Fruit fly (Drosophila melanogaster) whole organism, embryonic: ENCODE data around the gene D.
A peak's percentile ranks its signal among the peaks of the same experiment; 100 is the strongest.

Experiments
- ATbp ChIP-seq: fragments of 200-800 bp; sonication (Bioruptor generic); optimal IDR thresholded peaks from 2 replicates; lab custom pipeline; 2017; ENCODE audit warnings: missing biosample characterization, mild to moderate bottlenecking, missing genetic modification characterization, missing genetic modification reagents
- Ada2b ChIP-seq: fragments of 200-800 bp; sonication (Bioruptor generic); IDR thresholded peaks from 2 replicates; pipeline ENCODE4 v1.3.6; 2022; ENCODE audit warnings: missing biosample characterization, missing genetic modification characterization
- C15 ChIP-seq: fragments of 200-800 bp; sonication (Bioruptor generic); IDR thresholded peaks from 3 replicates; pipeline ENCODE4 v1.3.6; 2022; ENCODE audit warnings: missing biosample characterization, missing genetic modification characterization
- CG10366 ChIP-seq: fragments of 200-800 bp; sonication (Bioruptor generic); IDR thresholded peaks from 2 replicates; pipeline ENCODE4 v1.3.6; 2022; ENCODE audit warnings: missing biosample characterization, missing genetic modification characterization
- CG10959 ChIP-seq: fragments of 200-800 bp; sonication (Bioruptor generic); IDR thresholded peaks from 2 replicates; pipeline ENCODE4 v1.3.6; 2022; ENCODE audit warnings: missing biosample characterization, missing genetic modification characterization
- CG11247 ChIP-seq: fragments of 200-800 bp; sonication (Bioruptor generic); IDR thresholded peaks from 2 replicates; pipeline ENCODE4 v1.3.6; 2022; ENCODE audit warnings: missing biosample characterization, missing genetic modification characterization
- CG11696 ChIP-seq: fragments of 200-800 bp; sonication (Bioruptor generic); IDR thresholded peaks from 2 replicates; pipeline ENCODE4 v1.3.6; 2022; ENCODE audit warnings: missing biosample characterization, missing genetic modification characterization
- CG13775 ChIP-seq: fragments of 200-800 bp; sonication (Bioruptor generic); optimal IDR thresholded peaks from 3 replicates; lab custom pipeline; 2017; ENCODE audit warnings: missing biosample characterization, mild to moderate bottlenecking, missing genetic modification characterization
- CG13894 ChIP-seq: fragments of 200-800 bp; sonication (Bioruptor generic); optimal IDR thresholded peaks from 3 replicates; lab custom pipeline; 2018; ENCODE audit warnings: missing biosample characterization, mild to moderate bottlenecking, missing genetic modification characterization, moderate library complexity
- CG14667 ChIP-seq: fragments of 200-800 bp; sonication (Bioruptor generic); IDR thresholded peaks from 2 replicates; pipeline ENCODE4 v1.3.6; 2022; ENCODE audit warnings: missing biosample characterization, missing genetic modification characterization
- CG15601 ChIP-seq: fragments of 200-800 bp; sonication (Bioruptor generic); optimal IDR thresholded peaks from 3 replicates; lab custom pipeline; 2019; ENCODE audit warnings: missing biosample characterization, mild to moderate bottlenecking, missing genetic modification characterization, moderate library complexity
- CG17385 ChIP-seq: fragments of 200-800 bp; sonication (Bioruptor generic); optimal IDR thresholded peaks from 3 replicates; lab custom pipeline; 2018; ENCODE audit warnings: missing biosample characterization, mild to moderate bottlenecking, missing genetic modification characterization
- CG1832 ChIP-seq: fragments of 200-800 bp; sonication (Bioruptor generic); optimal IDR thresholded peaks from 2 replicates; lab custom pipeline; 2017; ENCODE audit warnings: missing biosample characterization, mild to moderate bottlenecking, missing genetic modification characterization, inconsistent platforms
- CG18764 ChIP-seq: fragments of 200-800 bp; sonication (Bioruptor generic); optimal IDR thresholded peaks from 3 replicates; lab custom pipeline; 2016; ENCODE audit warnings: missing biosample characterization, missing genetic modification characterization
- CG2116 ChIP-seq: fragments of 200-800 bp; sonication (Bioruptor generic); optimal IDR thresholded peaks from 3 replicates; lab custom pipeline; 2018; ENCODE audit warnings: missing biosample characterization, mild to moderate bottlenecking, missing genetic modification characterization
- CG2120 ChIP-seq: fragments of 200-800 bp; sonication (Bioruptor generic); optimal IDR thresholded peaks from 3 replicates; lab custom pipeline; 2016; ENCODE audit warnings: missing biosample characterization, missing genetic modification characterization
- CG30403 ChIP-seq: fragments of 200-800 bp; sonication (Bioruptor generic); optimal IDR thresholded peaks from 3 replicates; lab custom pipeline; 2016; ENCODE audit warnings: missing biosample characterization, missing genetic modification characterization
- CG32532 ChIP-seq: fragments of 200-800 bp; sonication (Bioruptor generic); IDR thresholded peaks from 2 replicates; pipeline ENCODE4 v1.3.6; 2022; ENCODE audit warnings: missing biosample characterization, missing genetic modification characterization
- CG32767 ChIP-seq: fragments of 200-800 bp; sonication (Bioruptor generic); IDR thresholded peaks from 2 replicates; pipeline ENCODE4 v1.3.6; 2022; ENCODE audit warnings: missing biosample characterization, missing genetic modification characterization
- CG4617 ChIP-seq: fragments of 200-800 bp; sonication (Bioruptor generic); optimal IDR thresholded peaks from 3 replicates; lab custom pipeline; 2016; ENCODE audit warnings: missing biosample characterization, missing genetic modification characterization, borderline replicate concordance
- CG5953 ChIP-seq: fragments of 200-800 bp; sonication (Bioruptor generic); IDR thresholded peaks from 2 replicates; pipeline ENCODE4 v1.3.6; 2022; ENCODE audit warnings: missing biosample characterization, missing genetic modification characterization
- CG6683 ChIP-seq: fragments of 200-800 bp; sonication (Bioruptor generic); optimal IDR thresholded peaks from 2 replicates; lab custom pipeline; 2017; ENCODE audit warnings: missing biosample characterization, mild to moderate bottlenecking, missing genetic modification characterization, missing genetic modification reagents
- CG7987 ChIP-seq: fragments of 200-800 bp; sonication (Bioruptor generic); optimal IDR thresholded peaks from 2 replicates; lab custom pipeline; 2018; ENCODE audit warnings: missing biosample characterization, mild to moderate bottlenecking, missing genetic modification characterization, moderate library complexity
- CG8944 ChIP-seq: fragments of 200-800 bp; sonication (Bioruptor generic); optimal IDR thresholded peaks from 3 replicates; lab custom pipeline; 2016; ENCODE audit warnings: missing biosample characterization, missing genetic modification characterization
- Dad ChIP-seq: fragments of 200-800 bp; sonication (Bioruptor generic); optimal IDR thresholded peaks from 3 replicates; lab custom pipeline; 2016; ENCODE audit warnings: missing biosample characterization, missing genetic modification characterization
- Dp ChIP-seq: fragments of 200-800 bp; sonication (Bioruptor generic); optimal IDR thresholded peaks from 2 replicates; lab custom pipeline; 2018; ENCODE audit warnings: missing biosample characterization, mild to moderate bottlenecking, missing genetic modification characterization, moderate library complexity
- Dref ChIP-seq: fragments of 200-800 bp; sonication (Bioruptor generic); IDR thresholded peaks from 2 replicates; pipeline ENCODE4 v1.3.6; 2022; ENCODE audit warnings: missing biosample characterization, missing genetic modification characterization
- ERR ChIP-seq: fragments of 200-800 bp; sonication (Bioruptor generic); optimal IDR thresholded peaks from 2 replicates; lab custom pipeline; 2016; ENCODE audit warnings: missing biosample characterization, missing genetic modification characterization
- H15 ChIP-seq: fragments of 200-800 bp; sonication (Bioruptor generic); IDR thresholded peaks from 3 replicates; pipeline ENCODE4 v1.3.6; 2022; ENCODE audit warnings: missing biosample characterization, missing genetic modification characterization
- Hr39 ChIP-seq: fragments of >200 bp; optimal IDR thresholded peaks from 2 replicates; lab custom pipeline; 2017
- Opbp ChIP-seq: fragments of 200-800 bp; sonication (Bioruptor generic); IDR thresholded peaks from 3 replicates; pipeline ENCODE4 v1.3.6; 2022; ENCODE audit warnings: missing biosample characterization, missing genetic modification characterization; ENCODE audit not compliant: partially characterized antibody
- Vsx1 ChIP-seq: fragments of 200-800 bp; sonication (Bioruptor generic); optimal IDR thresholded peaks from 2 replicates; lab custom pipeline; 2017; ENCODE audit warnings: missing biosample characterization, mild to moderate bottlenecking, missing genetic modification characterization, missing genetic modification reagents
- Xbp1 ChIP-seq: fragments of 200-800 bp; sonication (Bioruptor generic); optimal IDR thresholded peaks from 3 replicates; lab custom pipeline; 2016; ENCODE audit warnings: missing biosample characterization, mild to moderate bottlenecking, missing genetic modification characterization
- ato ChIP-seq: fragments of 200-800 bp; sonication (Bioruptor generic); IDR thresholded peaks from 2 replicates; pipeline ENCODE4 v1.3.6; 2022; ENCODE audit warnings: missing biosample characterization, missing genetic modification characterization; ENCODE audit not compliant: partially characterized antibody
- btn ChIP-seq: fragments of 200-800 bp; sonication (Bioruptor generic); optimal IDR thresholded peaks from 2 replicates; lab custom pipeline; 2016; ENCODE audit warnings: missing biosample characterization, missing genetic modification characterization
- cato ChIP-seq: fragments of 200-800 bp; sonication (Bioruptor generic); optimal IDR thresholded peaks from 2 replicates; lab custom pipeline; 2016; ENCODE audit warnings: missing biosample characterization, missing genetic modification characterization, borderline replicate concordance
- chinmo ChIP-seq: fragments of 200-800 bp; sonication (Bioruptor generic); IDR thresholded peaks from 4 replicates; pipeline ENCODE4 v1.3.6; 2022; ENCODE audit warnings: missing biosample characterization, missing genetic modification characterization; ENCODE audit not compliant: partially characterized antibody
- ems ChIP-seq: fragments of 200-800 bp; sonication (Bioruptor generic); optimal IDR thresholded peaks from 3 replicates; lab custom pipeline; 2016; ENCODE audit warnings: missing biosample characterization, missing genetic modification characterization
- fru ChIP-seq: fragments of >200 bp; optimal IDR thresholded peaks from 2 replicates; lab custom pipeline; 2017
- hbn ChIP-seq: fragments of 200-800 bp; sonication (Bioruptor generic); IDR thresholded peaks from 2 replicates; pipeline ENCODE4 v1.3.6; 2022; ENCODE audit warnings: missing biosample characterization, missing genetic modification characterization; ENCODE audit not compliant: partially characterized antibody
- kah ChIP-seq: fragments of 200-800 bp; sonication (Bioruptor generic); optimal IDR thresholded peaks from 2 replicates; lab custom pipeline; 2018; ENCODE audit warnings: missing biosample characterization, mild to moderate bottlenecking, missing genetic modification characterization
- kni ChIP-seq: fragments of 200-800 bp; sonication (Bioruptor generic); optimal IDR thresholded peaks from 3 replicates; lab custom pipeline; 2017; ENCODE audit warnings: mild to moderate bottlenecking, missing biosample characterization, missing genetic modification reagents, missing genetic modification characterization
- lilli ChIP-seq: fragments of 200-800 bp; sonication (Bioruptor generic); optimal IDR thresholded peaks from 3 replicates; lab custom pipeline; 2016; ENCODE audit warnings: missing biosample characterization, missing genetic modification characterization
- nom ChIP-seq: fragments of 200-800 bp; sonication (Bioruptor generic); optimal IDR thresholded peaks from 2 replicates; lab custom pipeline; 2017; ENCODE audit warnings: missing biosample characterization, missing genetic modification characterization, mild to moderate bottlenecking, moderate library complexity, missing genetic modification reagents
- org-1 ChIP-seq: fragments of 200-800 bp; sonication (Bioruptor generic); optimal IDR thresholded peaks from 2 replicates; lab custom pipeline; 2017; ENCODE audit warnings: missing biosample characterization, missing genetic modification characterization
- scrt ChIP-seq: fragments of 200-800 bp; sonication (Bioruptor generic); optimal IDR thresholded peaks from 2 replicates; lab custom pipeline; 2018; ENCODE audit warnings: missing biosample characterization, mild to moderate bottlenecking, missing genetic modification characterization, moderate library complexity
- sisA ChIP-seq: fragments of 200-800 bp; sonication (Bioruptor generic); IDR thresholded peaks from 2 replicates; pipeline ENCODE4 v1.3.6; 2022; ENCODE audit warnings: missing biosample characterization, missing genetic modification characterization
- ssp ChIP-seq: fragments of 200-800 bp; sonication (Bioruptor generic); IDR thresholded peaks from 2 replicates; pipeline ENCODE4 v1.3.6; 2022; ENCODE audit warnings: missing biosample characterization, missing genetic modification characterization
- tll ChIP-seq, 2 experiments: fragments of 200-800 bp in 1 of 2; fragments of >200 bp in 1 of 2; sonication (Bioruptor generic) in 1 of 2; optimal IDR thresholded peaks; 2 replicates each; lab custom pipeline; 2017 to 2019; ENCODE audit warnings: missing biosample characterization in 2 of 2, missing genetic modification characterization in 2 of 2, mild to moderate bottlenecking in 1 of 2, moderate library complexity in 1 of 2
- tna ChIP-seq: fragments of 200-800 bp; sonication (Bioruptor generic); IDR thresholded peaks from 2 replicates; pipeline ENCODE4 v1.3.6; 2022; ENCODE audit warnings: missing biosample characterization, missing genetic modification characterization; ENCODE audit not compliant: partially characterized antibody
- zen2 ChIP-seq: fragments of 200-800 bp; sonication (Bioruptor generic); IDR thresholded peaks from 3 replicates; pipeline ENCODE4 v1.3.6; 2022; ENCODE audit warnings: missing biosample characterization, missing genetic modification characterization; ENCODE audit not compliant: partially characterized antibody

Gene D

dm6 chr3L:14193962-14194503 lies 15.6 kb upstream of the D start (continued):
- TF ChIP-seq ERR (GFP tag; lab: Kevin White, UChicago), result no peak
- TF ChIP-seq org-1 (GFP tag; lab: Kevin White, UChicago), result peak; percentile 2
- TF ChIP-seq H15 (GFP tag; lab: Robert Waterston, UW), result no peak
- no peak for TF ChIP-seq CG2116 (GFP tag; lab: Kevin White, UChicago)
- no peak for TF ChIP-seq Dad (GFP tag; lab: Kevin White, UChicago)
- no peak for TF ChIP-seq CG14667 (GFP tag; lab: Robert Waterston, UW)
- TF ChIP-seq CG11696 (GFP tag; lab: Robert Waterston, UW), result no peak
- TF ChIP-seq ATbp, result peak; percentile 75
- TF ChIP-seq CG7987 (GFP tag; lab: Kevin White, UChicago), result no peak
- no peak for TF ChIP-seq zen2 (GFP tag; lab: Robert Waterston, UW)
- TF ChIP-seq chinmo (GFP tag; lab: Robert Waterston, UW), result no peak
- TF ChIP-seq ato, result no peak
- TF ChIP-seq CG18764 (GFP tag; lab: Kevin White, UChicago), result no peak
- TF ChIP-seq CG15601 (tag; lab: Kevin White, UChicago), result peak; percentile 42
- 0 out of 2 replicates have a peak, but pooled peaks have one; percentile 20 for TF ChIP-seq CG32767 (GFP tag; lab: Robert Waterston, UW)
- TF ChIP-seq btn, result no peak
- no peak for TF ChIP-seq Hr39 (lab: Kevin White, UChicago)
- TF ChIP-seq CG5953 (GFP tag; lab: Robert Waterston, UW), result no peak
- no peak for TF ChIP-seq CG13775 (GFP tag; lab: Kevin White, UChicago)
- no peak for TF ChIP-seq kah (GFP tag; lab: Kevin White, UChicago)
- TF ChIP-seq CG17385, result no peak
- TF ChIP-seq sisA (GFP tag; lab: Robert Waterston, UW), result no peak
- TF ChIP-seq CG13894, result no peak
- no peak for TF ChIP-seq CG6683
- no peak for TF ChIP-seq fru (lab: Kevin White, UChicago)
- TF ChIP-seq CG2120 (GFP tag; lab: Kevin White, UChicago), result no peak
- TF ChIP-seq CG8944, result no peak
- TF ChIP-seq CG30403 (GFP tag; lab: Kevin White, UChicago), result no peak
- no peak for TF ChIP-seq CG32532 (GFP tag; lab: Robert Waterston, UW)
- TF ChIP-seq lilli (GFP tag; lab: Kevin White, UChicago), result no peak
- TF ChIP-seq CG1832 (GFP tag; lab: Kevin White, UChicago), result no peak
- no peak for TF ChIP-seq CG10366 (GFP tag; lab: Robert Waterston, UW)
- no peak for TF ChIP-seq cato (GFP tag; lab: Kevin White, UChicago)
- TF ChIP-seq Dp, result no peak
- TF ChIP-seq tna (GFP tag; lab: Robert Waterston, UW), result no peak
- no peak for TF ChIP-seq Vsx1 (GFP tag; lab: Kevin White, UChicago)
- TF ChIP-seq Ada2b (GFP tag; lab: Robert Waterston, UW), result no peak
- TF ChIP-seq hbn (GFP tag; lab: Robert Waterston, UW), result no peak
- TF ChIP-seq tll (GFP tag; optimal IDR thresholded peaks at IDR 0.05; lab: Kevin White, UChicago), result peak in 1 of 2 experiments; percentile 40
- TF ChIP-seq Dref, result no peak
- TF ChIP-seq ssp (GFP tag; lab: Robert Waterston, UW), result no peak
- peak; percentile 45 for TF ChIP-seq kni (GFP tag; lab: Kevin White, UChicago)
- no peak for TF ChIP-seq scrt (GFP tag; lab: Kevin White, UChicago)
- TF ChIP-seq nom (GFP tag; lab: Kevin White, UChicago), result no peak
- no peak for TF ChIP-seq ems (GFP tag; lab: Kevin White, UChicago)
- TF ChIP-seq Xbp1 (GFP tag; lab: Kevin White, UChicago), result no peak
- TF ChIP-seq C15, result no peak
- no peak for TF ChIP-seq CG11247 (GFP tag; lab: Robert Waterston, UW)
- no peak for TF ChIP-seq Opbp (GFP tag; lab: Robert Waterston, UW)
- no peak for TF ChIP-seq CG10959 (GFP tag; lab: Robert Waterston, UW)
- TF ChIP-seq CG4617 (GFP tag; lab: Kevin White, UChicago), result no peak
